Fruit fly (Drosophila melanogaster): ENCODE data around the gene CG33912.

CG33912 gene

DNA sequence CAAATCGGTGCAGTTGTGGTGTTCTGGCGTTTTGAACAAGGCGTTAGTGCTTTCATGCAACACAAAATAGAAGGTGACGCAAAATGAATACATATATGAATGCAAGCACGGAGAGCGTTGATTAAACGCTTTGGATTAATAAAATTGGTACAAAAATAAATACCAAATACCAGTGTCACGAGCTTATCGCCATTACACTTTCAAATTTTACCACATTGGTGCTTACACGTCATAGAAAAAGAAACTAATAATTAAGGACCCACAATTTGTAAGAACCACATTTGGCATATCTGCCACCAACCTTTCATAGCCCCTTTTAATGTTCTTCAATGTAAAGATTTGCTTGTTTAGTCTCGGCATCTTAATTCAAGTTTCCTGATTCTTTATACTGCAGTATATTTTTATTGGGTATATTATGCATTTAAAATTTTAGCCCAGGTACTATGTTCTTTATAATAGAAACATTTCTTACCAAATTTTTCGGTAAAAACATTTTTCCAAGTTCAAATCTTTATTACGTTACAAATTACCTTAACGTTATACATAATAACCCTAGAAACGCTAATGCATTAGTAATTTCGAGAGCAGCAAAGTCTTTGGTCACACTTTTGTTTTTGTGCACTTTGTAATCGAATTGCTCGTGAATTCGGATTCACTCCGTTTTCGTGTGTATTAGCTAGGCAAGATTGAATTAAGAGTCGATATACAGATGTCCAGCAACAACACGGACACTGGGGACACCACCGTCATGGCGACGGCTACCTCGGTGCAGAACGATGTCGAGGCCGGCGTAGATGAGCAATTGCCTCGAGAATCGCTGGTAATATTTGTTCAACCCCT, 23.0 kb upstream of the CG33912 start, which contains the start of the genes Pex16 and Pex14 (continued):
- TF ChIP-seq mirr (GFP tag; optimal IDR thresholded peaks at IDR 0.05) (no peak), NfI (GFP tag; optimal IDR thresholded peaks at IDR 0.05) (peak; percentile 69), Dref (GFP tag; IDR thresholded peaks at IDR 0.05) (peak; percentile 37), CG13123 (GFP tag; optimal IDR thresholded peaks at IDR 0.05) (peak; percentile 37), CG10366 (GFP tag; IDR thresholded peaks at IDR 0.05) (peak; percentile 73), hkb (optimal IDR thresholded peaks at IDR 0.05) (no peak), hkb (GFP tag; IDR thresholded peaks at IDR 0.05) (no peak), corto (GFP tag; optimal IDR thresholded peaks at IDR 0.05) (no peak), CG6175 (GFP tag; IDR thresholded peaks at IDR 0.05) (peak; percentile 58; the same call in 1 of the 3 replicates), fu2 (GFP tag; optimal IDR thresholded peaks at IDR 0.05) (peak; percentile 69), nerfin-1 (tag; optimal IDR thresholded peaks at IDR 0.05) (peak; percentile 32), dati (GFP tag; IDR thresholded peaks at IDR 0.05) (no peak), ssp (GFP tag; IDR thresholded peaks at IDR 0.05) (peak; percentile 63), sr (GFP tag; IDR thresholded peaks at IDR 0.05) (peak; percentile 22; the same call in 1 of the 3 replicates), Mes4 (GFP tag; optimal IDR thresholded peaks at IDR 0.05) (peak; percentile 64), Asciz (GFP tag; optimal IDR thresholded peaks at IDR 0.05) (no peak), CG11085 (GFP tag; IDR thresholded peaks at IDR 0.05) (peak; percentile 71), pho (GFP tag; optimal IDR thresholded peaks at IDR 0.05) (peak; percentile 87), knrl (GFP tag; IDR thresholded peaks at IDR 0.05; ENCODE audit: partially characterized antibody) (no peak), psq (GFP tag; optimal IDR thresholded peaks at IDR 0.05) (peak; percentile 32), gcm2 (GFP tag; optimal IDR thresholded peaks at IDR 0.05) (peak; percentile 27), CG13775 (GFP tag; optimal IDR thresholded peaks at IDR 0.05) (peak; percentile 75), Eip74EF (GFP tag; optimal IDR thresholded peaks at IDR 0.05) (no peak), ase (GFP tag; IDR thresholded peaks at IDR 0.05) (peak; percentile 69; the same call in 2 of the 3 replicates), CG10209 (GFP tag; optimal IDR thresholded peaks at IDR 0.05) (peak; percentile 58), slou (GFP tag; optimal IDR thresholded peaks at IDR 0.05) (peak; percentile 48), Xrp1 (GFP tag; IDR thresholded peaks at IDR 0.05) (peak; percentile 69), C15 (GFP tag; IDR thresholded peaks at IDR 0.05) (0 out of 3 replicates have a peak, but pooled peaks have one; percentile 42), CG4282 (GFP tag; optimal IDR thresholded peaks at IDR 0.05) (no peak), Optix (GFP tag; IDR thresholded peaks at IDR 0.05) (peak; percentile 55; the same call in 1 of the 3 replicates), CG14050 (GFP tag; IDR thresholded peaks at IDR 0.05) (peak; percentile 45; the same call in 2 of the 3 replicates), CG34376 (GFP tag; optimal IDR thresholded peaks at IDR 0.05) (no peak), sima (GFP tag; optimal IDR thresholded peaks at IDR 0.05) (no peak), CG7372 (GFP tag; IDR thresholded peaks at IDR 0.05) (peak; percentile 81), hbn (GFP tag; IDR thresholded peaks at IDR 0.05; ENCODE audit: partially characterized antibody) (no peak), Hr51 (GFP tag; optimal IDR thresholded peaks at IDR 0.05) (peak in 1 of 2 experiments; percentile 70), HmgD (GFP tag; optimal IDR thresholded peaks at IDR 0.05) (peak; percentile 75), zfh2 (GFP tag; optimal IDR thresholded peaks at IDR 0.05) (peak; percentile 85), HLH54F (GFP tag; optimal IDR thresholded peaks at IDR 0.05) (peak; percentile 77), Dbx (GFP tag; IDR thresholded peaks at IDR 0.05) (peak; percentile 65; the same call in 2 of the 3 replicates), CG33557 (GFP tag; optimal IDR thresholded peaks at IDR 0.05) (peak; percentile 6), CG10321 (GFP tag; IDR thresholded peaks at IDR 0.05) (no peak), Hr39 (optimal IDR thresholded peaks at IDR 0.05) (no peak), lbe (GFP tag; optimal IDR thresholded peaks at IDR 0.05) (no peak), CG17612 (GFP tag; IDR thresholded peaks at IDR 0.05) (no peak), E2f1 (GFP tag; IDR thresholded peaks at IDR 0.05) (peak; percentile 62; the same call in 1 of the 2 replicates), CG4730 (GFP tag; IDR thresholded peaks at IDR 0.05) (peak; percentile 67), CG3847 (GFP tag; IDR thresholded peaks at IDR 0.05) (peak; percentile 78), nmo (GFP tag; optimal IDR thresholded peaks at IDR 0.05) (peak; percentile 69), CG12219 (GFP tag; optimal IDR thresholded peaks at IDR 0.05) (peak; percentile 26)

Measured in whole organism, embryonic.